Worm (Caenorhabditis elegans) whole organism, young adult: ENCODE measurements around the gene ins-15.
A peak's percentile ranks its signal among the peaks of the same experiment; 100 is the strongest.

Experiments used
- B0336.3 ChIP-seq: fragments of 200-800 bp; sonication (Bioruptor generic); IDR thresholded peaks from 2 replicates; pipeline ENCODE4 v1.3.6; 2022; ENCODE audit warnings: missing genetic modification characterization, missing compliant biosample characterization
- F52B5.7 ChIP-seq: sonication (generic microtip); optimal IDR thresholded peaks from 2 replicates; lab custom pipeline; 2016; ENCODE audit warnings: mild to moderate bottlenecking, missing genetic modification characterization, missing compliant biosample characterization
- K12H6.12 ChIP-seq: fragments of 200-800 bp; sonication (Bioruptor generic); optimal IDR thresholded peaks from 2 replicates; lab custom pipeline; 2018; ENCODE audit warnings: mild to moderate bottlenecking, missing genetic modification characterization, missing compliant biosample characterization
- T26A5.8 ChIP-seq: sonication (generic microtip); optimal IDR thresholded peaks from 2 replicates; lab custom pipeline; 2016; ENCODE audit warnings: missing genetic modification characterization, missing compliant biosample characterization
- attf-3 ChIP-seq: fragments of 200-800 bp; sonication (Bioruptor generic); conservative IDR thresholded peaks from 2 replicates; pipeline ENCODE4 v1.3.6; 2022; ENCODE audit warnings: missing genetic modification reagents, missing genetic modification characterization, missing compliant biosample characterization
- ccch-3 ChIP-seq: fragments of 200-800 bp; sonication (Bioruptor generic); optimal IDR thresholded peaks from 2 replicates; lab custom pipeline; 2018; ENCODE audit warnings: mild to moderate bottlenecking, missing genetic modification characterization, missing compliant biosample characterization
- cebp-1 ChIP-seq, 2 experiments: fragments of 200-800 bp in 1 of 2; sonication (Bioruptor generic) in 1 of 2; sonication (generic microtip) in 1 of 2; IDR thresholded peaks in 1 of 2; optimal IDR thresholded peaks in 1 of 2; 2 replicates each; pipeline versions ENCODE4 v1.3.6 to Lab custom; 2017 to 2022; ENCODE audit warnings: missing compliant biosample characterization in 2 of 2, missing genetic modification characterization in 2 of 2, mild to moderate bottlenecking in 1 of 2, missing genetic modification reagents in 1 of 2, moderate library complexity in 1 of 2
- cebp-2 ChIP-seq: fragments of 200-800 bp; sonication (Bioruptor generic); IDR thresholded peaks from 2 replicates; pipeline ENCODE4 v1.3.6; 2022; ENCODE audit warnings: missing genetic modification characterization, missing compliant biosample characterization
- ceh-79 ChIP-seq: sonication (generic microtip); optimal IDR thresholded peaks from 2 replicates; lab custom pipeline; 2017; ENCODE audit warnings: mild to moderate bottlenecking, missing genetic modification characterization, missing compliant biosample characterization
- ceh-91 ChIP-seq: fragments of 200-800 bp; sonication (Bioruptor generic); IDR thresholded peaks from 2 replicates; pipeline ENCODE4 v1.3.6; 2022; ENCODE audit warnings: missing genetic modification reagents, missing genetic modification characterization, missing compliant biosample characterization
- efl-1 ChIP-seq: fragments of 150-350 bp; optimal IDR thresholded peaks from 2 replicates; lab custom pipeline; 2014; ENCODE audit warnings: missing biosample characterization, missing genetic modification reagents, missing genetic modification characterization
- egrh-3 ChIP-seq: fragments of 200-800 bp; sonication (Bioruptor generic); IDR thresholded peaks from 2 replicates; pipeline ENCODE4 v1.3.6; 2022; ENCODE audit warnings: missing genetic modification reagents, missing genetic modification characterization, missing compliant biosample characterization
- fkh-3 ChIP-seq: sonication (generic microtip); optimal IDR thresholded peaks from 2 replicates; lab custom pipeline; 2016; ENCODE audit warnings: mild to moderate bottlenecking, missing genetic modification characterization, missing compliant biosample characterization
- gei-17 ChIP-seq: fragments of 200-800 bp; sonication (Bioruptor generic); optimal IDR thresholded peaks from 2 replicates; lab custom pipeline; 2018; ENCODE audit warnings: mild to moderate bottlenecking, missing genetic modification characterization, missing compliant biosample characterization
- hmg-1.2 ChIP-seq: fragments of 200-800 bp; sonication (Bioruptor generic); IDR thresholded peaks from 2 replicates; pipeline ENCODE4 v1.3.6; 2022; ENCODE audit warnings: missing genetic modification reagents, missing genetic modification characterization, missing compliant biosample characterization
- hrde-1 ChIP-seq: sonication (generic microtip); optimal IDR thresholded peaks from 2 replicates; lab custom pipeline; 2016; ENCODE audit warnings: missing genetic modification characterization, mild to moderate bottlenecking, missing compliant biosample characterization, moderate library complexity, missing genotype, missing genetic modification reagents, borderline replicate concordance
- hsf-1 ChIP-seq: fragments of 200-800 bp; sonication (Bioruptor generic); IDR thresholded peaks from 2 replicates; pipeline ENCODE4 v1.3.6; 2022; ENCODE audit warnings: missing genetic modification reagents, missing genetic modification characterization, missing compliant biosample characterization
- lin-26 ChIP-seq: fragments of 200-800 bp; sonication (Bioruptor generic); IDR thresholded peaks from 2 replicates; pipeline ENCODE4 v1.3.6; 2022; ENCODE audit warnings: missing genetic modification reagents, missing genetic modification characterization, missing compliant biosample characterization
- lin-40 ChIP-seq: sonication (generic microtip); optimal IDR thresholded peaks from 2 replicates; lab custom pipeline; 2016; ENCODE audit warnings: missing genetic modification characterization, mild to moderate bottlenecking, missing compliant biosample characterization, missing genotype, missing genetic modification reagents
- lin-54 ChIP-seq: fragments of 200-800 bp; sonication (Bioruptor generic); optimal IDR thresholded peaks from 2 replicates; lab custom pipeline; 2018; ENCODE audit warnings: mild to moderate bottlenecking, missing genetic modification characterization, missing compliant biosample characterization
- lsl-1 ChIP-seq: fragments of 200-800 bp; sonication (Bioruptor generic); optimal IDR thresholded peaks from 2 replicates; lab custom pipeline; 2018; ENCODE audit warnings: mild to moderate bottlenecking, missing genetic modification characterization, moderate library complexity, missing compliant biosample characterization
- madf-10 ChIP-seq: sonication (generic microtip); optimal IDR thresholded peaks from 2 replicates; lab custom pipeline; 2016; ENCODE audit warnings: mild to moderate bottlenecking, missing genetic modification characterization, missing compliant biosample characterization
- madf-6 ChIP-seq: fragments of 200-800 bp; sonication (Bioruptor generic); IDR thresholded peaks from 2 replicates; pipeline ENCODE4 v1.3.6; 2022; ENCODE audit warnings: missing genetic modification reagents, missing genetic modification characterization, missing compliant biosample characterization
- madf-8 ChIP-seq: fragments of 200-800 bp; sonication (Bioruptor generic); conservative IDR thresholded peaks from 2 replicates; pipeline ENCODE4 v1.3.6; 2022; ENCODE audit warnings: missing genetic modification reagents, missing genetic modification characterization, missing compliant biosample characterization
- mcd-1 ChIP-seq: fragments of 200-800 bp; sonication (Bioruptor generic); IDR thresholded peaks from 2 replicates; pipeline ENCODE4 v1.3.6; 2022; ENCODE audit warnings: missing genetic modification reagents, missing genetic modification characterization, missing compliant biosample characterization
- nfyb-1 ChIP-seq: fragments of 200-800 bp; sonication (Bioruptor generic); IDR thresholded peaks from 2 replicates; pipeline ENCODE4 v1.3.6; 2022; ENCODE audit warnings: missing genetic modification reagents, missing genetic modification characterization, missing compliant biosample characterization
- nhr-80 ChIP-seq: sonication (generic microtip); optimal IDR thresholded peaks from 2 replicates; lab custom pipeline; 2016; ENCODE audit warnings: missing genetic modification characterization, missing compliant biosample characterization
- pbrm-1 ChIP-seq: fragments of 200-800 bp; sonication (Bioruptor generic); IDR thresholded peaks from 2 replicates; pipeline ENCODE4 v1.3.6; 2022; ENCODE audit warnings: missing genetic modification reagents, missing genetic modification characterization, missing compliant biosample characterization
- sea-2 ChIP-seq: fragments of 200-800 bp; sonication (Bioruptor generic); IDR thresholded peaks from 2 replicates; pipeline ENCODE4 v1.3.6; 2022; ENCODE audit warnings: missing genetic modification characterization, missing compliant biosample characterization
- snpc-1.3 ChIP-seq: sonication (generic microtip); optimal IDR thresholded peaks from 2 replicates; lab custom pipeline; 2017; ENCODE audit warnings: missing genetic modification characterization, mild to moderate bottlenecking, missing compliant biosample characterization, antibody characterized with exemption, moderate library complexity, missing genotype, missing genetic modification reagents; ENCODE audit not compliant: insufficient read depth
- snpc-3.4 ChIP-seq: sonication (generic microtip); optimal IDR thresholded peaks from 2 replicates; lab custom pipeline; 2017; ENCODE audit warnings: missing genetic modification characterization, mild to moderate bottlenecking, missing compliant biosample characterization, antibody characterized with exemption, moderate library complexity, missing genotype, missing genetic modification reagents
- snpc-4 ChIP-seq, 5 experiments: fragments of 150-350 bp in 1 of 5; sonication (generic microtip) in 4 of 5; optimal IDR thresholded peaks; 2 replicates each; lab custom pipeline; 2014 to 2018; ENCODE audit warnings: missing genetic modification characterization in 5 of 5, missing biosample characterization in 3 of 5, antibody characterized with exemption in 2 of 5, mild to moderate bottlenecking in 2 of 5, missing compliant biosample characterization in 2 of 5, missing genotype in 2 of 5, moderate library complexity in 2 of 5, missing genetic modification reagents in 1 of 5
- somi-1 ChIP-seq: fragments of 200-800 bp; sonication (Bioruptor generic); optimal IDR thresholded peaks from 2 replicates; lab custom pipeline; 2018; ENCODE audit warnings: mild to moderate bottlenecking, missing genetic modification characterization, missing compliant biosample characterization
- tlf-1 ChIP-seq: fragments of 200-800 bp; sonication (Bioruptor generic); optimal IDR thresholded peaks from 2 replicates; lab custom pipeline; 2018; ENCODE audit warnings: mild to moderate bottlenecking, missing genetic modification characterization, missing compliant biosample characterization
- xnd-1 ChIP-seq: sonication (generic microtip); optimal IDR thresholded peaks from 2 replicates; lab custom pipeline; 2016; ENCODE audit warnings: missing genotype, missing genetic modification reagents, missing genetic modification characterization, missing compliant biosample characterization
- zfh-2 ChIP-seq: fragments of 200-800 bp; sonication (Bioruptor generic); conservative IDR thresholded peaks from 2 replicates; pipeline ENCODE4 v1.3.6; 2022; ENCODE audit warnings: missing genetic modification reagents, missing genetic modification characterization, missing compliant biosample characterization
- ztf-18 ChIP-seq: sonication (generic microtip); optimal IDR thresholded peaks from 2 replicates; lab custom pipeline; 2016; ENCODE audit warnings: missing genotype, mild to moderate bottlenecking, missing genetic modification characterization, missing compliant biosample characterization

The ins-15 gene

ce11 chrII:6782738-6783163 lies 38.2 kb upstream of the ins-15 start (continued):
- TF ChIP-seq cebp-2: 0 out of 2 replicates have a peak, but pooled peaks have one; percentile 15
- peak; percentile 52 for TF ChIP-seq somi-1
- TF ChIP-seq nhr-80 (tag; lab: Kevin White, UChicago): peak; percentile 58
- peak; percentile 70 for TF ChIP-seq mcd-1 (GFP tag; lab: Robert Waterston, UW)
- TF ChIP-seq cebp-1 (GFP tag; IDR thresholded peaks at IDR 0.05; lab: Robert Waterston, UW): peak; percentile 98
- TF ChIP-seq cebp-1 (tag; optimal IDR thresholded peaks at IDR 0.05; lab: Kevin White, UChicago): peak; percentile 99
- TF ChIP-seq hmg-1.2 (GFP tag; lab: Robert Waterston, UW): peak; percentile 45
- TF ChIP-seq sea-2 (GFP tag; lab: Robert Waterston, UW): no peak
- no peak for TF ChIP-seq snpc-4 (GFP tag; optimal IDR thresholded peaks at IDR 0.05; lab: Kevin White, UChicago)
- TF ChIP-seq snpc-4 (tag; optimal IDR thresholded peaks at IDR 0.05; lab: Kevin White, UChicago): peak in 2 of 4 experiments; percentile 12 to 22
- no peak for TF ChIP-seq ccch-3
- TF ChIP-seq K12H6.12: peak; percentile 91
- TF ChIP-seq B0336.3: peak; percentile 41
- TF ChIP-seq ceh-79 (tag; lab: Kevin White, UChicago): no peak
- TF ChIP-seq zfh-2 (GFP tag; lab: Robert Waterston, UW): peak; percentile 82
- peak; percentile 23 for TF ChIP-seq lin-40
- peak; percentile 82 for TF ChIP-seq nfyb-1
- TF ChIP-seq ztf-18: peak; percentile 39
- 0 out of 2 replicates have a peak, but pooled peaks have one; percentile 44 for TF ChIP-seq lin-26

DNA sequence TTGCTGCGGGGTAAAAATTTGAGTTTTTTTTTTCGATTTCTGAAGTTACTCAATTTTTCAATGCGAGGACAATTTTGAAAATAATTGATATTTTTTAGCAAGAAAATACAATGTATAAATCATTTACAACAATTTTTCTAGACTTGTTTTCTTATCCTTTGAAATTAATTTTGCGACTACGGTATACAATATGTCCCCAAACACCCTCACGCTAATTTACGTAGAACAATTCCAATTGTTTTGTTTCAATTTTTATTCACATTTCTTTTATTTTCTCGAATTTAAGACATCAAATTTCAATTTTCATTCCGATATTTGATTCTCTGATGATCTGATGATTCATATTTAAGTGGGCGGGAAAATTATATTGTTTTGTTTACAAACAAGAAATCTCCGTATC lies 37.4 kb upstream of the ins-15 start:
- TF ChIP-seq fkh-3 (tag; lab: Kevin White, UChicago) (no peak), xnd-1 (peak; percentile 73), nhr-80 (tag; lab: Kevin White, UChicago) (no peak), efl-1 (GFP tag; lab: Kevin White, UChicago) (peak; percentile 48), madf-10 (tag; lab: Kevin White, UChicago) (no peak), lsl-1 (GFP tag; lab: Kevin White, UChicago) (peak; percentile 81), F52B5.7 (tag; lab: Kevin White, UChicago) (no peak), madf-6 (GFP tag; lab: Robert Waterston, UW) (peak; percentile 91), egrh-3 (GFP tag; lab: Robert Waterston, UW) (no peak), ceh-91 (GFP tag; lab: Robert Waterston, UW) (0 out of 2 replicates have a peak, but pooled peaks have one; percentile 35), pbrm-1 (GFP tag; lab: Robert Waterston, UW) (no peak), snpc-1.3 (peak; percentile 37), madf-8 (peak; percentile 85)

ce11 chrII:6781231-6781630 lies 36.7 kb upstream of the ins-15 start:
- TF ChIP-seq T26A5.8 (tag; lab: Kevin White, UChicago) (no peak), nhr-80 (tag; lab: Kevin White, UChicago) (peak; percentile 44), lin-54 (GFP tag; lab: Kevin White, UChicago) (no peak), cebp-1 (GFP tag; IDR thresholded peaks at IDR 0.05; lab: Robert Waterston, UW) (no peak), cebp-1 (tag; optimal IDR thresholded peaks at IDR 0.05; lab: Kevin White, UChicago) (peak; percentile 9), hsf-1 (GFP tag; lab: Robert Waterston, UW) (peak; percentile 48; the same call in 1 of the 2 replicates), hrde-1 (tag; lab: Kevin White, UChicago) (no peak), gei-17 (GFP tag; lab: Kevin White, UChicago) (no peak), snpc-3.4 (tag; lab: Kevin White, UChicago) (no peak), tlf-1 (GFP tag; lab: Kevin White, UChicago) (no peak), attf-3 (GFP tag; lab: Robert Waterston, UW) (no peak)
